Fruit fly (Drosophila melanogaster): ENCODE data around the gene CG32982.

The CG32982 gene

DNA sequence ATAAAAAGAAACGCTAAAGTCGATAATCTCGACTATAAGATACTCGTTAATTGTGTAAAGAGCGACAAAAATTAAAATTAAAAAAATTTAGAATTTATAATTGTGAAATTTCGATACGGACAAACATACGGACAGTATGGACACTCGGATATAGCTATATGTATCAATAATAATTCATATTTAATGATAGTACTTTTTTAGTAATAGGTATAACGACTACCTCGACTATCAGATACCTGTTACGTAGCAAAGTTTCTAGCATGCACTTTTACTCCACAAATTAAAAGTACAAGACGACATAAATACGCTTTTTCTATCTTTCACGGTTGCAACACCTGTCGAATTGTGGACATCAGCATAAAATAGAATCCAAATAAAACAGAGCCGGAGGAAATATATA is 47.3 kb downstream of the CG32982 start:
- no peak for TF ChIP-seq dmrt93B (GFP tag; optimal IDR thresholded peaks at IDR 0.05)
- TF ChIP-seq GATAd (GFP tag; optimal IDR thresholded peaks at IDR 0.05) = no peak
- TF ChIP-seq h (GFP tag; optimal IDR thresholded peaks at IDR 0.05) = no peak
- no peak for TF ChIP-seq usp (GFP tag; optimal IDR thresholded peaks at IDR 0.05)
- TF ChIP-seq rgr (GFP tag; optimal IDR thresholded peaks at IDR 0.05) = no peak
- no peak for TF ChIP-seq sage (GFP tag; optimal IDR thresholded peaks at IDR 0.05)
- no peak for TF ChIP-seq fru (GFP tag; optimal IDR thresholded peaks at IDR 0.05)
- no peak for TF ChIP-seq foxo (GFP tag; optimal IDR thresholded peaks at IDR 0.05)
- no peak for TF ChIP-seq CrebA (GFP tag; optimal IDR thresholded peaks at IDR 0.05; ENCODE audit: borderline replicate concordance)
- no peak for TF ChIP-seq brk (GFP tag; optimal IDR thresholded peaks at IDR 0.05)
- TF ChIP-seq Hnf4 (GFP tag; optimal IDR thresholded peaks at IDR 0.05) = no peak
- TF ChIP-seq dl (GFP tag; optimal IDR thresholded peaks at IDR 0.05; ENCODE audit: insufficient read depth in 1 of 2, partially characterized antibody in 2 of 2) = no peak
- no peak for TF ChIP-seq ey (GFP tag; optimal IDR thresholded peaks at IDR 0.05)
- no peak for TF ChIP-seq br (GFP tag; optimal IDR thresholded peaks at IDR 0.05)
- no peak for TF ChIP-seq sv (GFP tag; optimal IDR thresholded peaks at IDR 0.05)
- TF ChIP-seq dsf (GFP tag; optimal IDR thresholded peaks at IDR 0.05; ENCODE audit: borderline replicate concordance) = no peak
- no peak for TF ChIP-seq CG32264 (GFP tag; optimal IDR thresholded peaks at IDR 0.05)
- TF ChIP-seq Myc (optimal IDR thresholded peaks at IDR 0.05) = no peak
- TF ChIP-seq Rel (GFP tag; optimal IDR thresholded peaks at IDR 0.05) = no peak
- no peak for TF ChIP-seq Rel (tag; optimal IDR thresholded peaks at IDR 0.05)
- TF ChIP-seq Vsx2 (GFP tag; optimal IDR thresholded peaks at IDR 0.05; ENCODE audit: partially characterized antibody) = no peak

DNA sequence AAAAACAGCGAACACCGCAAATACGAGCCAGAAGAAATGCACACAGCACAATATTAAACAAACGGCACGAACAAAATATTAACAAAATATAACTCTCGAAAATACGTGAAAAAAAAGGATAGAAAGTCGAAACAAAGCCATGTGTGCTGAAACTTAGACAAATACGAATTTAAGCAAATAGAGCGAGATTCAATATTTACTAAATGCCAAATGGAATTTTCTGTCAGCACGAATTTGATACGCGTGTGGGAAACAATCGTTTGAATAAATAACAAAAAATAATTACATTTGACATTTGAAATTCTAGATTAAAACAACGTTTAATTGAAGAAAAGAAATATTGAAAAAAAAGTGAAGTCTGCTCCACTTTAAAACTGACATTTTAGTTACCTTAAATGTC is 47.8 kb downstream of the CG32982 start:
- TF ChIP-seq jim (GFP tag; optimal IDR thresholded peaks at IDR 0.05) (no peak), tai (GFP tag; optimal IDR thresholded peaks at IDR 0.05) (peak; percentile 54)

DNA sequence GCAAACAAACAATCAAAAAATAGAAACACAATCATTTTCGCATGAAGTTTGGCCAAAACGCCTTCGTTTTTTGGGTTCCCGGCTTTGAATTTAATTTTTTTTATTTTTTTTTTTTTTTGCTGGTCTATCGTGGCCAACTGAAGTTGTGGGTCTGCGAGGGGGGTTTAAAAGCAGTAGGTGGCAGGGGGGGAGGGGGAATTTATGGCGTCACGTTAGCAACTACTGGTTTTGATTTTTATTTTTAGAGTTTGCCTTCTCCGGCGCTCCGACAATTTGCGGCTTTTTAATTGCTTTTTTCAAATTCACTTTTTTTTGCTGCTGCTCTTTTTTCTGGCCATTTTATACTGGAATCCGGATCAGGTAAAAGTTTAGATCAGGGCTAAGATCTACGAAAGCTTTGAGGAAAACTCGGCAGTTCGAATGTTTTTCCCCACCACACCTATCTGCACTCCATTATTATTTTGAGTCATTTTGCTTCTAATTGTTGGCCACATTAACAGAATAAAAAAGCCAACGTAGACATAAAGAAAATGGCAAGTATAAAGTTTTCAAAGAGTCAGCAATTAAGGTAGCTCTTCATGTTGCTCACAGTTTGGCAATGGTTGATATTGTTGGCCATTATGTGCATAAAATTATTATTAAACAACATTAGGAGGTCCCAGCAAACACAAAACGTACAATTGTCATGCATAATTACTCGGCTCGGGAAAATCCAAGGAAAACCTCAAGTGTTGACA is 48.5 kb downstream of the CG32982 start:
- TF ChIP-seq Rel (GFP tag; optimal IDR thresholded peaks at IDR 0.05) (no peak), Rel (tag; optimal IDR thresholded peaks at IDR 0.05) (no peak), tai (GFP tag; optimal IDR thresholded peaks at IDR 0.05) (no peak), sv (GFP tag; optimal IDR thresholded peaks at IDR 0.05) (no peak)

DNA sequence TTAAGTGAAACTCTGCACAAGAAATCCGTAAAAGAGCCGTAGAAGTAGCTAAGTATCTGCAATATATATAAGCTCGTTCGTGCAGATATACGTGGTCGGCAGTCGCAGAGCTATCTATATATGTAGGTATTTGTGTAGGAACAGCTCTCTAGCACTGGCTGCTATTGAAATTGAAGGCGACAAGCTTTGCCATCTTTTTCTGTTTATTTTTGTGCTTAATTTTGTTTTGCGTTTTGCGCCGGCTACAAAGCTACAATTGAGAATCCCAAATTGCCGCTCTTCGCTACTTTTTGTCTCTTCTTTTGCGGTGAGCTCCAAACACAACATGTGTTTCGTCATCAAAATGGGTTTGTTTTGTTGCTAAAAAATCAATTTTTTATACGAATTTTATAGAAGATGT is 49.6 kb downstream of the CG32982 start:
- TF ChIP-seq N (GFP tag; optimal IDR thresholded peaks at IDR 0.05) = no peak
- peak; percentile 26 for TF ChIP-seq Jra (GFP tag; optimal IDR thresholded peaks at IDR 0.05)
- TF ChIP-seq br (GFP tag; optimal IDR thresholded peaks at IDR 0.05) = no peak
- no peak for TF ChIP-seq Hnf4 (GFP tag; optimal IDR thresholded peaks at IDR 0.05)
- peak; percentile 96 for TF ChIP-seq CrebA (GFP tag; optimal IDR thresholded peaks at IDR 0.05; ENCODE audit: borderline replicate concordance)
- no peak for TF ChIP-seq GATAd (GFP tag; optimal IDR thresholded peaks at IDR 0.05)
- TF ChIP-seq CG32264 (GFP tag; optimal IDR thresholded peaks at IDR 0.05) = peak; percentile 77
- TF ChIP-seq tai (GFP tag; optimal IDR thresholded peaks at IDR 0.05) = peak; percentile 63
- TF ChIP-seq OdsH (GFP tag; optimal IDR thresholded peaks at IDR 0.05) = no peak
- no peak for TF ChIP-seq ey (GFP tag; optimal IDR thresholded peaks at IDR 0.05)
- no peak for TF ChIP-seq pan (optimal IDR thresholded peaks at IDR 0.05)
- no peak for TF ChIP-seq lola (GFP tag; optimal IDR thresholded peaks at IDR 0.05)
- no peak for TF ChIP-seq dsf (GFP tag; optimal IDR thresholded peaks at IDR 0.05; ENCODE audit: borderline replicate concordance)
- TF ChIP-seq HLH106 (tag; optimal IDR thresholded peaks at IDR 0.05) = no peak
- TF ChIP-seq woc (GFP tag; optimal IDR thresholded peaks at IDR 0.05) = no peak
- TF ChIP-seq Hr83 (GFP tag; optimal IDR thresholded peaks at IDR 0.05; ENCODE audit: poor library complexity, severe bottlenecking) = peak; percentile 65
- no peak for TF ChIP-seq sv (GFP tag; optimal IDR thresholded peaks at IDR 0.05)
- peak; percentile 87 for TF ChIP-seq sage (GFP tag; optimal IDR thresholded peaks at IDR 0.05)
- peak; percentile 93 for TF ChIP-seq Rel (GFP tag; optimal IDR thresholded peaks at IDR 0.05)
- TF ChIP-seq Rel (tag; optimal IDR thresholded peaks at IDR 0.05) = peak; percentile 49
- TF ChIP-seq Dfd (GFP tag; optimal IDR thresholded peaks at IDR 0.05) = no peak
- no peak for TF ChIP-seq dmrt93B (GFP tag; optimal IDR thresholded peaks at IDR 0.05)
- TF ChIP-seq Abd-B (GFP tag; optimal IDR thresholded peaks at IDR 0.05) = no peak
- TF ChIP-seq Mio (GFP tag; optimal IDR thresholded peaks at IDR 0.05) = no peak
- no peak for TF ChIP-seq usp (GFP tag; optimal IDR thresholded peaks at IDR 0.05)
- no peak for TF ChIP-seq jim (GFP tag; optimal IDR thresholded peaks at IDR 0.05)
- peak; percentile 2 for TF ChIP-seq h (GFP tag; optimal IDR thresholded peaks at IDR 0.05)
- no peak for TF ChIP-seq Hr78 (GFP tag; optimal IDR thresholded peaks at IDR 0.05)
- no peak for TF ChIP-seq Vsx2 (GFP tag; optimal IDR thresholded peaks at IDR 0.05; ENCODE audit: partially characterized antibody)
- no peak for TF ChIP-seq fru (GFP tag; optimal IDR thresholded peaks at IDR 0.05)
- TF ChIP-seq psq (GFP tag; optimal IDR thresholded peaks at IDR 0.05) = no peak
- peak; percentile 88 for TF ChIP-seq brk (GFP tag; optimal IDR thresholded peaks at IDR 0.05)
- peak; percentile 8 for TF ChIP-seq rgr (GFP tag; optimal IDR thresholded peaks at IDR 0.05)
- peak in 1 of 2 experiments; percentile 91 for TF ChIP-seq foxo (GFP tag; optimal IDR thresholded peaks at IDR 0.05)
- TF ChIP-seq Sp1 (GFP tag; optimal IDR thresholded peaks at IDR 0.05) = peak; percentile 67
- TF ChIP-seq CG9705 (GFP tag; optimal IDR thresholded peaks at IDR 0.05) = no peak
- TF ChIP-seq Myc (optimal IDR thresholded peaks at IDR 0.05) = no peak
- TF ChIP-seq Dif (GFP tag; optimal IDR thresholded peaks at IDR 0.05; ENCODE audit: partially characterized antibody) = peak; percentile 39
- TF ChIP-seq dl (GFP tag; optimal IDR thresholded peaks at IDR 0.05; ENCODE audit: insufficient read depth in 1 of 2, partially characterized antibody in 2 of 2) = no peak

Data from whole organism, wandering third instar larva.